Fruit fly (Drosophila melanogaster) whole organism, embryonic: ENCODE data around the gene nop5.

Experiments used
- ATbp ChIP-seq: fragments of 200-800 bp; sonication (Bioruptor generic); optimal IDR thresholded peaks from 2 replicates; lab custom pipeline; 2017; ENCODE audit warnings: missing biosample characterization, mild to moderate bottlenecking, missing genetic modification characterization, missing genetic modification reagents
- BEAF-32 ChIP-seq: fragments of 200-800 bp; sonication (Bioruptor generic); optimal IDR thresholded peaks from 3 replicates; lab custom pipeline; 2017; ENCODE audit warnings: missing biosample characterization, missing genetic modification characterization, mild to moderate bottlenecking, moderate library complexity, missing genetic modification reagents
- CG10267 ChIP-seq: fragments of 200-800 bp; sonication (Bioruptor generic); optimal IDR thresholded peaks from 2 replicates; lab custom pipeline; 2018; ENCODE audit warnings: missing biosample characterization, mild to moderate bottlenecking, missing genetic modification characterization, moderate library complexity
- CG10321 ChIP-seq: fragments of 200-800 bp; sonication (Bioruptor generic); IDR thresholded peaks from 2 replicates; pipeline ENCODE4 v1.3.6; 2022; ENCODE audit warnings: missing biosample characterization, missing genetic modification characterization
- CG12071 ChIP-seq: fragments of 200-800 bp; sonication (Bioruptor generic); optimal IDR thresholded peaks from 3 replicates; lab custom pipeline; 2018; ENCODE audit warnings: missing biosample characterization, mild to moderate bottlenecking, missing genetic modification characterization
- CG12219 ChIP-seq: fragments of 200-800 bp; sonication (Bioruptor generic); optimal IDR thresholded peaks from 3 replicates; lab custom pipeline; 2018; ENCODE audit warnings: missing biosample characterization, mild to moderate bottlenecking, missing genetic modification characterization
- CG14667 ChIP-seq: fragments of 200-800 bp; sonication (Bioruptor generic); IDR thresholded peaks from 2 replicates; pipeline ENCODE4 v1.3.6; 2022; ENCODE audit warnings: missing biosample characterization, missing genetic modification characterization
- CG16813 ChIP-seq: fragments of 200-800 bp; sonication (Bioruptor generic); IDR thresholded peaks from 3 replicates; pipeline ENCODE4 v1.3.6; 2022; ENCODE audit warnings: missing biosample characterization, missing genetic modification characterization; ENCODE audit not compliant: partially characterized antibody
- CG17385 ChIP-seq: fragments of 200-800 bp; sonication (Bioruptor generic); optimal IDR thresholded peaks from 3 replicates; lab custom pipeline; 2018; ENCODE audit warnings: missing biosample characterization, mild to moderate bottlenecking, missing genetic modification characterization
- CG17612 ChIP-seq: fragments of 200-800 bp; sonication (Bioruptor generic); IDR thresholded peaks from 2 replicates; pipeline ENCODE4 v1.3.6; 2022; ENCODE audit warnings: missing biosample characterization, missing genetic modification characterization
- CG30020 ChIP-seq: fragments of 200-800 bp; optimal IDR thresholded peaks from 2 replicates; lab custom pipeline; 2019; ENCODE audit warnings: missing biosample characterization, mild to moderate bottlenecking, missing genetic modification characterization, moderate library complexity
- CG31365 ChIP-seq: fragments of 200-800 bp; sonication (Bioruptor generic); optimal IDR thresholded peaks from 2 replicates; lab custom pipeline; 2018; ENCODE audit warnings: missing biosample characterization, mild to moderate bottlenecking, missing genetic modification characterization
- CG32767 ChIP-seq: fragments of 200-800 bp; sonication (Bioruptor generic); IDR thresholded peaks from 2 replicates; pipeline ENCODE4 v1.3.6; 2022; ENCODE audit warnings: missing biosample characterization, missing genetic modification characterization
- CG33213 ChIP-seq: fragments of 200-800 bp; sonication (Bioruptor generic); optimal IDR thresholded peaks from 3 replicates; lab custom pipeline; 2016; ENCODE audit warnings: missing biosample characterization, missing genetic modification characterization
- CG42726 ChIP-seq: fragments of 200-800 bp; sonication (Bioruptor generic); IDR thresholded peaks from 2 replicates; pipeline ENCODE4 v1.3.6; 2022; ENCODE audit warnings: missing biosample characterization, missing genetic modification characterization; ENCODE audit not compliant: partially characterized antibody
- CG4282 ChIP-seq: fragments of 200-800 bp; sonication (Bioruptor generic); optimal IDR thresholded peaks from 2 replicates; lab custom pipeline; 2016; ENCODE audit warnings: missing biosample characterization, missing genetic modification characterization
- CG5953 ChIP-seq: fragments of 200-800 bp; sonication (Bioruptor generic); IDR thresholded peaks from 2 replicates; pipeline ENCODE4 v1.3.6; 2022; ENCODE audit warnings: missing biosample characterization, missing genetic modification characterization
- CG6854 ChIP-seq: fragments of 200-800 bp; sonication (Bioruptor generic); optimal IDR thresholded peaks from 3 replicates; lab custom pipeline; 2017; ENCODE audit warnings: missing biosample characterization, mild to moderate bottlenecking, missing genetic modification characterization
- CG7963 ChIP-seq: fragments of 200-800 bp; sonication (Bioruptor generic); IDR thresholded peaks from 3 replicates; pipeline ENCODE4 v1.3.6; 2022; ENCODE audit warnings: missing biosample characterization, missing genetic modification characterization; ENCODE audit not compliant: partially characterized antibody
- CG8290 ChIP-seq, 3 experiments: fragments of 200-800 bp; sonication (Bioruptor generic); optimal IDR thresholded peaks; 2 replicates each; lab custom pipeline; 2016 to 2019; ENCODE audit warnings: missing biosample characterization in 3 of 3, missing genetic modification characterization in 3 of 3, mild to moderate bottlenecking in 2 of 3, moderate library complexity in 1 of 3
- CrebB ChIP-seq: fragments of 200-800 bp; sonication (Bioruptor generic); optimal IDR thresholded peaks from 3 replicates; lab custom pipeline; 2018; ENCODE audit warnings: missing biosample characterization, mild to moderate bottlenecking, missing genetic modification characterization
- Doc2 ChIP-seq: fragments of 200-800 bp; sonication (Bioruptor generic); IDR thresholded peaks from 2 replicates; pipeline ENCODE4 v1.3.6; 2022; ENCODE audit warnings: missing biosample characterization, missing genetic modification characterization
- Doc3 ChIP-seq: fragments of 200-800 bp; sonication (Bioruptor generic); IDR thresholded peaks from 3 replicates; pipeline ENCODE4 v1.3.6; 2022; ENCODE audit warnings: missing biosample characterization, missing genetic modification characterization; ENCODE audit not compliant: partially characterized antibody
- Dp ChIP-seq: fragments of 200-800 bp; sonication (Bioruptor generic); optimal IDR thresholded peaks from 2 replicates; lab custom pipeline; 2018; ENCODE audit warnings: missing biosample characterization, mild to moderate bottlenecking, missing genetic modification characterization, moderate library complexity
- Drgx ChIP-seq: fragments of 200-800 bp; sonication (Bioruptor generic); IDR thresholded peaks from 2 replicates; pipeline ENCODE4 v1.3.6; 2022; ENCODE audit warnings: missing biosample characterization, missing genetic modification characterization
- Ets65A ChIP-seq: fragments of 200-800 bp; sonication (Bioruptor generic); peaks from one replicate; lab custom pipeline; 2016; ENCODE audit warnings: missing biosample characterization, missing genetic modification characterization
- Fer1 ChIP-seq: fragments of 200-800 bp; sonication (Bioruptor generic); optimal IDR thresholded peaks from 2 replicates; lab custom pipeline; 2017; ENCODE audit warnings: missing biosample characterization, mild to moderate bottlenecking, missing genetic modification characterization
- Hand ChIP-seq: fragments of 200-800 bp; sonication (Bioruptor generic); optimal IDR thresholded peaks from 2 replicates; lab custom pipeline; 2017; ENCODE audit warnings: mild to moderate bottlenecking, missing biosample characterization, missing genetic modification reagents, missing genetic modification characterization
- Hey ChIP-seq: fragments of 200-800 bp; sonication (Bioruptor generic); optimal IDR thresholded peaks from 3 replicates; lab custom pipeline; 2018; ENCODE audit warnings: missing biosample characterization, mild to moderate bottlenecking, missing genetic modification characterization
- Lim3 ChIP-seq: fragments of 200-800 bp; sonication (Bioruptor generic); IDR thresholded peaks from 2 replicates; pipeline ENCODE4 v1.3.6; 2022; ENCODE audit warnings: missing biosample characterization, missing genetic modification characterization
- MBD-R2 ChIP-seq: fragments of 200-800 bp; sonication (Bioruptor generic); IDR thresholded peaks from 2 replicates; pipeline ENCODE4 v1.3.6; 2022; ENCODE audit warnings: missing biosample characterization, missing genetic modification characterization
- NFAT ChIP-seq: fragments of 200-800 bp; sonication (Bioruptor generic); IDR thresholded peaks from 2 replicates; pipeline ENCODE4 v1.3.6; 2022; ENCODE audit warnings: missing biosample characterization, missing genetic modification characterization
- Opbp ChIP-seq: fragments of 200-800 bp; sonication (Bioruptor generic); IDR thresholded peaks from 3 replicates; pipeline ENCODE4 v1.3.6; 2022; ENCODE audit warnings: missing biosample characterization, missing genetic modification characterization; ENCODE audit not compliant: partially characterized antibody
- Rfx ChIP-seq: fragments of 200-800 bp; sonication (Bioruptor generic); IDR thresholded peaks from 2 replicates; pipeline ENCODE4 v1.3.6; 2022; ENCODE audit warnings: missing biosample characterization, missing genetic modification characterization
- Sin3A ChIP-seq: fragments of >200 bp; optimal IDR thresholded peaks from 2 replicates; lab custom pipeline; 2018
- Vsx1 ChIP-seq: fragments of 200-800 bp; sonication (Bioruptor generic); optimal IDR thresholded peaks from 2 replicates; lab custom pipeline; 2017; ENCODE audit warnings: missing biosample characterization, mild to moderate bottlenecking, missing genetic modification characterization, missing genetic modification reagents
- YL-1 ChIP-seq: fragments of 200-800 bp; sonication (Bioruptor generic); optimal IDR thresholded peaks from 3 replicates; lab custom pipeline; 2017; ENCODE audit warnings: missing biosample characterization, mild to moderate bottlenecking, missing genetic modification characterization
- al ChIP-seq: fragments of 200-800 bp; sonication (Bioruptor generic); IDR thresholded peaks from 2 replicates; pipeline ENCODE4 v1.3.6; 2022; ENCODE audit warnings: missing biosample characterization, missing genetic modification characterization
- cas ChIP-seq: fragments of 200-800 bp; sonication (Bioruptor generic); IDR thresholded peaks from 2 replicates; pipeline ENCODE4 v1.3.6; 2022; ENCODE audit warnings: missing biosample characterization, missing genetic modification characterization
- da ChIP-seq: fragments of 200-800 bp; sonication (Bioruptor generic); optimal IDR thresholded peaks from 2 replicates; lab custom pipeline; 2016; ENCODE audit warnings: missing biosample characterization, missing genetic modification characterization
- disco-r ChIP-seq: fragments of 200-800 bp; sonication (Bioruptor generic); optimal IDR thresholded peaks from 2 replicates; lab custom pipeline; 2016; ENCODE audit warnings: missing biosample characterization, missing genetic modification characterization
- ftz-f1 ChIP-seq: fragments of 200-800 bp; sonication (Bioruptor generic); optimal IDR thresholded peaks from 2 replicates; lab custom pipeline; 2016; ENCODE audit warnings: missing biosample characterization, missing genetic modification characterization
- grau ChIP-seq: fragments of 200-800 bp; optimal IDR thresholded peaks from 3 replicates; lab custom pipeline; 2019; ENCODE audit warnings: missing biosample characterization, mild to moderate bottlenecking, missing genetic modification characterization, moderate library complexity
- hkb ChIP-seq, 2 experiments: fragments of 200-800 bp in 1 of 2; fragments of >200 bp in 1 of 2; sonication (Bioruptor generic) in 1 of 2; IDR thresholded peaks in 1 of 2; optimal IDR thresholded peaks in 1 of 2; 2 replicates each; pipeline versions ENCODE4 v1.3.6 to Lab custom; 2017 to 2022; ENCODE audit warnings: missing biosample characterization in 1 of 2, missing genetic modification characterization in 1 of 2
- stwl ChIP-seq: fragments of 200-800 bp; sonication (Bioruptor generic); optimal IDR thresholded peaks from 3 replicates; lab custom pipeline; 2018; ENCODE audit warnings: missing biosample characterization, mild to moderate bottlenecking, missing genetic modification characterization, moderate library complexity
- tap ChIP-seq: fragments of 200-800 bp; optimal IDR thresholded peaks from 3 replicates; lab custom pipeline; 2019; ENCODE audit warnings: missing biosample characterization, mild to moderate bottlenecking, missing genetic modification characterization, moderate library complexity
- tio ChIP-seq: fragments of 200-800 bp; sonication (Bioruptor generic); optimal IDR thresholded peaks from 2 replicates; lab custom pipeline; 2017; ENCODE audit warnings: missing biosample characterization, missing genetic modification characterization, inconsistent platforms
- tll ChIP-seq, 2 experiments: fragments of 200-800 bp in 1 of 2; fragments of >200 bp in 1 of 2; sonication (Bioruptor generic) in 1 of 2; optimal IDR thresholded peaks; 2 replicates each; lab custom pipeline; 2017 to 2019; ENCODE audit warnings: missing biosample characterization in 2 of 2, missing genetic modification characterization in 2 of 2, mild to moderate bottlenecking in 1 of 2, moderate library complexity in 1 of 2
- zen2 ChIP-seq: fragments of 200-800 bp; sonication (Bioruptor generic); IDR thresholded peaks from 3 replicates; pipeline ENCODE4 v1.3.6; 2022; ENCODE audit warnings: missing biosample characterization, missing genetic modification characterization; ENCODE audit not compliant: partially characterized antibody

Gene nop5

DNA sequence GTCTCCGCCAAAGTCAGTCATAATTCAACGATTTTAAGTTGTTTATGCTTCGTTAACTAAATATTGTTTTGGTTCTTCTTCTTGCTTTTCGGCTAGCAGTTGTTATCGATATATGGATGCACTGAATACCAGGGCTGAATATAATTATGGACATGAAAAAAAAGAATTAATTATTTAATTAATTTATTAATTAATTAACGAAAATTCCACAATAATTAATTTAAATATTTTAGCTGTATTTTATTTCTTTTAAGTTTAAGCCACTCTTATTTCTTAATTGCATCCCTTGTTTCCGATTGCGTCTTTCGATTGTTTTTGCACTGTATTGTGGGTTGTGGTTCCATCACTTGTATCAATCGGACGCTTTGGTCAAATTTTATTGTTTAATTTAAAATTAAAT lies 31.6 kb upstream of the nop5 start, which contains the start of the genes Gas41 and SA1 (continued):
- TF ChIP-seq Ets65A (GFP tag; lab: Kevin White, UChicago) (peak; percentile 63), tio (GFP tag; lab: Kevin White, UChicago) (no peak), grau (tag; lab: Kevin White, UChicago) (peak; percentile 64), Lim3 (GFP tag; lab: Robert Waterston, UW) (no peak), CG5953 (GFP tag; lab: Robert Waterston, UW) (no peak), NFAT (peak; percentile 88), CG4282 (GFP tag; lab: Kevin White, UChicago) (no peak), CG8290 (GFP tag; optimal IDR thresholded peaks at IDR 0.05; lab: Kevin White, UChicago) (peak; percentile 80), CG8290 (tag; optimal IDR thresholded peaks at IDR 0.05; lab: Kevin White, UChicago) (no peak), Sin3A (lab: Kevin White, UChicago) (no peak), Rfx (GFP tag; lab: Robert Waterston, UW) (no peak), Dp (GFP tag; lab: Kevin White, UChicago) (peak; percentile 42), zen2 (GFP tag; lab: Robert Waterston, UW) (peak; percentile 67; the same call in 1 of the 3 replicates), CG17385 (GFP tag; lab: Kevin White, UChicago) (peak; percentile 99), CG10321 (GFP tag; lab: Robert Waterston, UW) (0 out of 2 replicates have a peak, but pooled peaks have one; percentile 24), Hey (tag; lab: Kevin White, UChicago) (peak; percentile 46), CG17612 (GFP tag; lab: Robert Waterston, UW) (peak; percentile 65), Vsx1 (GFP tag; lab: Kevin White, UChicago) (no peak), BEAF-32 (GFP tag; lab: Kevin White, UChicago) (peak; percentile 88), Drgx (peak; percentile 86), al (GFP tag; lab: Robert Waterston, UW) (no peak; the same call in 1 of the 2 replicates), CG14667 (GFP tag; lab: Robert Waterston, UW) (peak; percentile 90), Doc2 (GFP tag; lab: Robert Waterston, UW) (no peak), tll (GFP tag; optimal IDR thresholded peaks at IDR 0.05; lab: Kevin White, UChicago) (no peak), ATbp (GFP tag; lab: Kevin White, UChicago) (peak; percentile 77), ftz-f1 (no peak), disco-r (GFP tag; lab: Kevin White, UChicago) (peak; percentile 30), hkb (optimal IDR thresholded peaks at IDR 0.05; lab: Kevin White, UChicago) (no peak), hkb (GFP tag; IDR thresholded peaks at IDR 0.05; lab: Robert Waterston, UW) (no peak), CG32767 (GFP tag; lab: Robert Waterston, UW) (peak; percentile 70; the same call in 1 of the 2 replicates), cas (GFP tag; lab: Robert Waterston, UW) (no peak), CG12071 (GFP tag; lab: Kevin White, UChicago) (no peak), Hand (GFP tag; lab: Kevin White, UChicago) (peak; percentile 74)

DNA sequence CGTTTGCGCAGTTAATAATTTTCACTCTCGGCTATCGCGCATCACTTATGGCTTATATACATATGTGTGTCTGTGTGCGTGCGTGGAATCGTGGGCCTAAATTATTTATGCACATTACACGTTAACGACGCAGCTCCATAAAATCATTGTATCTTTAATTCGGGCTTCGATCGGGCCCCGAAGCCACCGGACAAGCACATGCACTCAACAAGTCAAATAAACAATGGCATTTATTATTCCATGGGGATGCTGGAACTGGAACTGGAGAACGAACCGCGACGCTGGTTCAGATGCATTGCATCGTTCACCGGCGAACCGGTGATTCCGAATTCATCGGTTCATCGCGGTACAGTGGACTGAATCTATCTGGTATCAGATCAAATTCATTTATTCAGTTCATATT lies 30.0 kb upstream of the nop5 start, which contains the start of gene ihog:
ihog (minus strand) TSS at position 269 of the 403 bp plus-strand sequence.
- TF ChIP-seq YL-1 (peak; percentile 60), da (GFP tag; lab: Kevin White, UChicago) (no peak), CG31365 (tag; lab: Kevin White, UChicago) (no peak), stwl (peak; percentile 21), CG33213 (GFP tag; lab: Kevin White, UChicago) (no peak), Fer1 (GFP tag; lab: Kevin White, UChicago) (peak; percentile 34), CG16813 (GFP tag; lab: Robert Waterston, UW) (peak; percentile 24; the same call in 1 of the 3 replicates), CG7963 (peak; percentile 51; the same call in 1 of the 3 replicates), CG10267 (peak; percentile 28), CrebB (tag; lab: Kevin White, UChicago) (peak; percentile 10), CG30020 (tag; lab: Kevin White, UChicago) (peak; percentile 45), CG42726 (GFP tag; lab: Robert Waterston, UW) (no peak; the same call in 1 of the 2 replicates), CG12219 (GFP tag; lab: Kevin White, UChicago) (no peak), Doc3 (GFP tag; lab: Robert Waterston, UW) (peak; percentile 55; the same call in 2 of the 3 replicates), MBD-R2 (GFP tag; lab: Robert Waterston, UW) (peak; percentile 68; the same call in 1 of the 2 replicates), CG6854 (GFP tag; lab: Kevin White, UChicago) (peak; percentile 7), tap (tag; lab: Kevin White, UChicago) (peak; percentile 46), Opbp (GFP tag; lab: Robert Waterston, UW) (peak; percentile 67)
